Worm (Caenorhabditis elegans): ENCODE results near the gene F32D8.15.

ce11 chrV:10903748-10904147 lies at the start of gene F32D8.15:
- TF ChIP-seq nhr-12 (tag; optimal IDR thresholded peaks at IDR 0.05): no peak
- TF ChIP-seq elt-3 (tag; optimal IDR thresholded peaks at IDR 0.05): no peak
- no peak for TF ChIP-seq C04F5.9 (tag; optimal IDR thresholded peaks at IDR 0.05)
- TF ChIP-seq lir-3 (tag; optimal IDR thresholded peaks at IDR 0.05; ENCODE audit: poor library complexity): no peak
- no peak for TF ChIP-seq nhr-28 (tag; optimal IDR thresholded peaks at IDR 0.05)
